Worm (Caenorhabditis elegans): ENCODE measurements around the gene jud-4.

- TF ChIP-seq tab-1 (GFP tag; IDR thresholded peaks at IDR 0.05) = no peak
- TF ChIP-seq ztf-29 (GFP tag; IDR thresholded peaks at IDR 0.05) = no peak
- TF ChIP-seq ref-1 (GFP tag; conservative IDR thresholded peaks at IDR 0.05) = no peak
- TF ChIP-seq flt-1 (GFP tag; IDR thresholded peaks at IDR 0.05) = no peak
- no peak for TF ChIP-seq cog-1 (tag; optimal IDR thresholded peaks at IDR 0.05)
These were observed 33.2 kb downstream of the jud-4 start, which contains the start of gene glb-28 for ce11 chrX:15317146-15317545.
